Worm (Caenorhabditis elegans) whole organism, L3 larva: ENCODE results near the gene hlh-26.

Source experiments
- ama-1 ChIP-seq: fragments of 150-350 bp; optimal IDR thresholded peaks from 2 replicates; lab custom pipeline; 2018
- elt-2 ChIP-seq: sonication (generic microtip); optimal IDR thresholded peaks from 2 replicates; lab custom pipeline; 2016; ENCODE audit warnings: missing genetic modification reagents, mild to moderate bottlenecking, missing genetic modification characterization, missing compliant biosample characterization
- nhr-11 ChIP-seq: fragments of 150-350 bp; optimal IDR thresholded peaks from 2 replicates; lab custom pipeline; 2014; ENCODE audit warnings: missing biosample characterization, missing genetic modification characterization
- nhr-12 ChIP-seq: fragments of 150-350 bp; optimal IDR thresholded peaks from 2 replicates; lab custom pipeline; 2014; ENCODE audit warnings: missing biosample characterization, missing genetic modification characterization
- nhr-28 ChIP-seq: fragments of 150-350 bp; optimal IDR thresholded peaks from 2 replicates; lab custom pipeline; 2014; ENCODE audit warnings: missing biosample characterization, missing genetic modification characterization
- nhr-76 ChIP-seq: fragments of 150-350 bp; sonication (generic microtip); optimal IDR thresholded peaks from 5 replicates; lab custom pipeline; 2014; ENCODE audit warnings: missing biosample characterization, missing genetic modification characterization
- unc-62 ChIP-seq: fragments of 150-350 bp; sonication (generic microtip); optimal IDR thresholded peaks from 4 replicates; lab custom pipeline; 2014; ENCODE audit warnings: missing biosample characterization, missing genetic modification reagents, missing genetic modification characterization
- ztf-11 ChIP-seq: fragments of 150-350 bp; optimal IDR thresholded peaks from 2 replicates; lab custom pipeline; 2014; ENCODE audit warnings: missing biosample characterization, missing genetic modification characterization

DNA sequence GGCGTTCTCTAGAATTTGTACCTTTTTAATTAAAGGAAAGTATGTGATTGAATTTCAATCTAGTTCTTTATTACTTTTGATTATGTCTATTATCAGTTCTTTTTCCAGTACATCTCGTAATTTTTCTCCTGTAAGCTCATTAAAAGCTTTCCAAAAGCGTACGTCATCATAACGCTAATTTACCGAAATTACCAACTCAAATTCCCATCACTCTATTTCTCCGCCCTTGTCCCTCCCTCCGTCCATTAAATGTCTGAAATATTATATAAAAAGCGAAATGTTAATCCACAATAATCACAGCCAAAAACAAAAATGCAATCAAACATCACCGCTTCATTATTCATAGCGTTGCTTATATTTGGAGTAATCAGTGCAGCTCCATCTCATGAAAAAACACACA, 20.8 kb upstream of the hlh-26 start, which contains the start of gene ins-12:
- no peak for TF ChIP-seq nhr-28 (tag; lab: Kevin White, UChicago)
- TF ChIP-seq nhr-12, result no peak
- no peak for TF ChIP-seq unc-62
- no peak for TF ChIP-seq elt-2
- TF ChIP-seq nhr-11 (tag; lab: Kevin White, UChicago), result no peak
- no peak for TF ChIP-seq nhr-76 (tag; lab: Kevin White, UChicago)
- no peak for TF ChIP-seq ztf-11 (tag; lab: Kevin White, UChicago)
- TF ChIP-seq ama-1 (lab: Kevin White, UChicago), result no peak
